Fruit fly (Drosophila melanogaster) whole organism, wandering third instar larva: ENCODE measurements around the gene CG10184.
A peak's percentile ranks its signal among the peaks of the same experiment; 100 is the strongest.

Source experiments
- Vsx2 ChIP-seq: fragments of 200-300, 225-300 bp; sonication (Bioruptor generic); optimal IDR thresholded peaks from 2 replicates; lab custom pipeline; 2018; ENCODE audit warnings: missing biosample characterization, missing genetic modification characterization; ENCODE audit not compliant: partially characterized antibody
- br ChIP-seq: fragments of 200-800 bp; sonication (Bioruptor generic); optimal IDR thresholded peaks from 2 replicates; lab custom pipeline; 2016; ENCODE audit warnings: missing biosample characterization, missing genetic modification characterization
- ey ChIP-seq: fragments of 200-800 bp; sonication (Bioruptor generic); optimal IDR thresholded peaks from 2 replicates; lab custom pipeline; 2016; ENCODE audit warnings: missing biosample characterization, missing genetic modification characterization
- rgr ChIP-seq: fragments of 200-800 bp; sonication (Bioruptor generic); optimal IDR thresholded peaks from 3 replicates; lab custom pipeline; 2016; ENCODE audit warnings: missing biosample characterization, mild to moderate bottlenecking, missing genetic modification characterization

DNA sequence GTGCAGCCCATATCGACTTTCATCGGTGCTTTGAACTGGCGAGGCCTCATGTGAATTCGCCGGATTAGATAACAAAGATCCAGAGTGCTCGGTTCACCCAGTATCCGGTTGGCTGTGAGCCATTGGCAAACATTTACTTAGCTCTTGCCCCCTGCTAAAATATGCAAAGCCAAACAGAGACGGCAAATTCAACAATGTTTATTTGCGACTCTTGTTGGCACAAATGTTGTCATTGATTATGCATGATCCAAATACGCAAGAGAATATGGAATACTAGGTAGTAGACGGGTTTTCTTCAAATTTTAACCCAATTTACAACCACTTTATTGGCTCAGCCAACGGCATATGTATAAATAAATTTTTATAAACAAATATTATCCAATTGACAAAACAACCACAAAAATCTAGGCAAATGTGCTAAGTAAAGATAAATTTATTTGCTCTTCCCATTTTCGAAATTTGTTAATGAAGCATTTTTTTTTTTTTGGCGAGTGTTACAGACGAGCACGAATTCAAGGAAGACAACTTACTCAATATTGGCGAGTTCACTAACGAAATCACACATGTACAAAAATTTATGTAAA lies 47.3 kb upstream of the CG10184 start:
- TF ChIP-seq rgr (GFP tag; lab: Kevin White, UChicago) (peak; percentile 90), ey (GFP tag; lab: Kevin White, UChicago) (peak; percentile 56), Vsx2 (GFP tag; lab: Kevin White, UChicago) (no peak), br (GFP tag; lab: Kevin White, UChicago) (peak; percentile 81)
